Worm (Caenorhabditis elegans) whole organism, L4 larva: ENCODE measurements around the gene C02B4.3.

Experiments
- aha-1 ChIP-seq: fragments of 150-350 bp; peaks from one replicate; lab custom pipeline; 2014; ENCODE audit warnings: missing biosample characterization, missing genetic modification characterization
- ama-1 ChIP-seq: fragments of 150-350 bp; optimal IDR thresholded peaks from 2 replicates; lab custom pipeline; 2014; ENCODE audit warnings: inconsistent platforms, mixed read lengths
- fkh-10 ChIP-seq: fragments of 150-350 bp; optimal IDR thresholded peaks from 2 replicates; lab custom pipeline; 2014; ENCODE audit warnings: missing biosample characterization, missing genetic modification reagents, missing genetic modification characterization
- fos-1 ChIP-seq: fragments of 150-350 bp; optimal IDR thresholded peaks from 2 replicates; lab custom pipeline; 2014; ENCODE audit warnings: missing biosample characterization, missing genetic modification characterization
- lin-38 ChIP-seq: fragments of 200-800 bp; sonication (Bioruptor generic); IDR thresholded peaks from 2 replicates; pipeline ENCODE4 v1.3.6; 2022; ENCODE audit warnings: missing genetic modification reagents, missing genetic modification characterization, missing compliant biosample characterization
- mdl-1 ChIP-seq, 2 experiments: fragments of 150-350 bp in 1 of 2; sonication (generic microtip) in 1 of 2; optimal IDR thresholded peaks; 2 replicates each; lab custom pipeline; 2014 to 2017; ENCODE audit warnings: missing biosample characterization in 2 of 2, missing genetic modification characterization in 2 of 2
- nhr-111 ChIP-seq: fragments of 200-800 bp; sonication (Bioruptor generic); optimal IDR thresholded peaks from 2 replicates; lab custom pipeline; 2018; ENCODE audit warnings: mild to moderate bottlenecking, missing genetic modification characterization, missing compliant biosample characterization
- nhr-237 ChIP-seq: sonication (generic microtip); optimal IDR thresholded peaks from 2 replicates; lab custom pipeline; 2017; ENCODE audit warnings: missing biosample characterization, missing genetic modification characterization
- pha-4 ChIP-seq, 2 experiments: fragments of 150-350 bp in 1 of 2; fragments of 200-800 bp in 1 of 2; sonication (Bioruptor generic) in 1 of 2; IDR thresholded peaks in 1 of 2; optimal IDR thresholded peaks in 1 of 2; 2 replicates each; pipeline versions ENCODE4 v1.3.6 to Lab custom; 2014 to 2022; ENCODE audit warnings: missing genetic modification characterization in 2 of 2, missing genetic modification reagents in 2 of 2, missing biosample characterization in 1 of 2, missing compliant biosample characterization in 1 of 2
- pqm-1 ChIP-seq: sonication (generic microtip); optimal IDR thresholded peaks from 2 replicates; lab custom pipeline; 2017; ENCODE audit warnings: missing biosample characterization, missing genetic modification characterization
- ztf-11 ChIP-seq: fragments of 150-350 bp; optimal IDR thresholded peaks from 2 replicates; lab custom pipeline; 2014; ENCODE audit warnings: missing biosample characterization, missing genetic modification characterization

DNA sequence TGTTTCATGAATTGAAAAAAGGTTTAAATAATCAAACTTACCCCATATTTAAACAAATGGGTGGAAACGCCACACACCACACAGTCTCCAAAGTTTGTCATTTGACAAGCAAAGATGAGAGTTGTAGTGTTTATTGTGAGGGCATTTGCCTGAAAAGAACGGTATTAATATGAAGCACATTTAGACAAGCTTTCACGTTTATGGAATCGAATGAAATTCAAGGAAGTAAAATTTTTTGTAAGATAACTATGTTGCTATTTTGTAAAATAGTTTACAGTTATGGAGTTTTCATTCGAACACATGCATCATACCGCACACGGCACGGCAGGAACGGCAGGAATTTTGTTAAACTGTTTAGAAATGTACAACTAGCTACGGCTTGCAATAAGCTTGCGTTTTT is 45.1 kb upstream of the C02B4.3 start, which contains the start of gene nhr-272:
- no peak for TF ChIP-seq ama-1
- TF ChIP-seq fos-1 (tag; lab: Kevin White, UChicago): no peak
- TF ChIP-seq lin-38 (GFP tag; lab: Robert Waterston, UW): no peak
- no peak for TF ChIP-seq pha-4 (GFP tag; IDR thresholded peaks at IDR 0.05; lab: Robert Waterston, UW)
- no peak for TF ChIP-seq pha-4 (tag; optimal IDR thresholded peaks at IDR 0.05; lab: Kevin White, UChicago)
- no peak for TF ChIP-seq nhr-111
- no peak for TF ChIP-seq ztf-11
- TF ChIP-seq mdl-1 (tag; optimal IDR thresholded peaks at IDR 0.05; lab: Kevin White, UChicago): no peak
- TF ChIP-seq nhr-237 (tag; lab: Kevin White, UChicago): no peak
- TF ChIP-seq fkh-10 (GFP tag; lab: Kevin White, UChicago): no peak
- TF ChIP-seq aha-1: no peak
- no peak for TF ChIP-seq pqm-1 (tag; lab: Kevin White, UChicago)
